Worm (Caenorhabditis elegans): Measurements from ENCODE around the gene ZK1248.19.

Gene ZK1248.19

ce11 chrII:5792490-5792889 is 46.7 kb downstream of the ZK1248.19 start, which contains the start of gene K05F1.14:
TSS of gene K05F1.14 (minus strand) at chrII:5792590.
- TF ChIP-seq nhr-90 (tag; optimal IDR thresholded peaks at IDR 0.05) (no peak), F57C9.4 (tag; optimal IDR thresholded peaks at IDR 0.05) (no peak), repo-1 (tag; optimal IDR thresholded peaks at IDR 0.05) (no peak), T26A5.8 (tag; optimal IDR thresholded peaks at IDR 0.05) (no peak)

ce11 chrII:5790313-5790773 is 48.9 kb downstream of the ZK1248.19 start, which contains the start of gene lect-2:
TSS of gene lect-2 (plus strand) at chrII:5790723.
- TF ChIP-seq nfyb-1 (GFP tag; IDR thresholded peaks at IDR 0.05): no peak
- no peak for TF ChIP-seq nhr-120 (GFP tag; IDR thresholded peaks at IDR 0.05)
- no peak for TF ChIP-seq F49E8.2 (tag; optimal IDR thresholded peaks at IDR 0.05; ENCODE audit: insufficient read depth)
- TF ChIP-seq dox-1 (GFP tag; IDR thresholded peaks at IDR 0.05): no peak
- TF ChIP-seq mes-4 (tag; optimal IDR thresholded peaks at IDR 0.05): no peak
- no peak for TF ChIP-seq aptf-2 (GFP tag; conservative IDR thresholded peaks at IDR 0.05)
- TF ChIP-seq rec-8 (tag; optimal IDR thresholded peaks at IDR 0.05): no peak
- no peak for TF ChIP-seq repo-1 (tag; optimal IDR thresholded peaks at IDR 0.05)
- no peak for TF ChIP-seq ztf-18 (tag; optimal IDR thresholded peaks at IDR 0.05)
- no peak for TF ChIP-seq Y53G8AR.9 (GFP tag; conservative IDR thresholded peaks at IDR 0.05)

- TF ChIP-seq tbp1 (GFP tag; optimal IDR thresholded peaks at IDR 0.05) (no peak), F39B2.1 (GFP tag; IDR thresholded peaks at IDR 0.05) (no peak), hsf-1 (GFP tag; IDR thresholded peaks at IDR 0.05) (no peak), snpc-4 (GFP tag; optimal IDR thresholded peaks at IDR 0.05) (no peak), snpc-4 (tag; optimal IDR thresholded peaks at IDR 0.05) (no peak), madf-6 (GFP tag; IDR thresholded peaks at IDR 0.05) (no peak), nfyb-1 (GFP tag; IDR thresholded peaks at IDR 0.05) (no peak), ztf-22 (GFP tag; optimal IDR thresholded peaks at IDR 0.05) (no peak), F49E8.2 (tag; optimal IDR thresholded peaks at IDR 0.05; ENCODE audit: insufficient read depth) (no peak), ekl-4 (GFP tag; IDR thresholded peaks at IDR 0.05) (no peak)
Observed at ce11 chrII:5788815-5789214, 50.4 kb downstream of the ZK1248.19 start, which contains the start of gene K05F1.13. TSS of gene K05F1.13 (plus strand) at chrII:5789115.
